Worm (Caenorhabditis elegans) whole organism, L4/young adult: ENCODE data around the gene srw-19.

Experiments
- W03F9.2 ChIP-seq: fragments of 150-350 bp; optimal IDR thresholded peaks from 2 replicates; lab custom pipeline; 2014; ENCODE audit warnings: missing biosample characterization, missing genetic modification characterization
- him-1 ChIP-seq: sonication (generic microtip); optimal IDR thresholded peaks from 2 replicates; lab custom pipeline; 2016; ENCODE audit warnings: missing genotype, missing genetic modification reagents, missing genetic modification characterization, missing compliant biosample characterization

DNA sequence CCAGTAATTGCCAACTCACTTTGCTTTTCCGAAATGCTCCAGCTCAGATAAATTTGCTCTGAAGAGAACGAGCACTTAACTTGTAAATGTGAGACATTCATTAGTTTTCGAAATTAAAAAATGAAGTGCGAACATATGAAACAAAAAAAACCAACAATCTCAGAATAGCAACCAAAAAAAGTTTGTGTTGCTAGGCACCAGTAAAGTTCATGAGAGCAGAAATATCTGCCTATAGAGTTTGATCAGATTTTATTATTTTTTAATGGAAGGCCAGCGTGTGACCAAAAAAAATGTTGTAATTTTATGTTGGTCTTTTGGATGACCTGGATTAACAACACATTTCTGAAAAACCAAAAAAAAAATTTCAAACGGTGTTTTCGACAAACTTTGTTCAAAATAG, 17.0 kb downstream of the srw-19 start, which contains the start of gene M01B2.12:
- no peak for TF ChIP-seq W03F9.2 (tag; lab: Kevin White, UChicago)
- no peak for TF ChIP-seq him-1 (tag; lab: Kevin White, UChicago)
